Worm (Caenorhabditis elegans): Measurements from ENCODE around the gene ugt-12.

ugt-12 gene

ce11 chrV:4929842-4930241 lies 40.4 kb upstream of the ugt-12 start, which contains the start of gene str-205:
Gene str-205, minus strand, starts transcription at chrV:4929942.
- TF ChIP-seq elt-3 (tag; optimal IDR thresholded peaks at IDR 0.05) = no peak
- TF ChIP-seq cnd-1 (tag; optimal IDR thresholded peaks at IDR 0.05) = no peak
- no peak for TF ChIP-seq tbx-8 (GFP tag; optimal IDR thresholded peaks at IDR 0.05)
- no peak for TF ChIP-seq nhr-76 (tag; optimal IDR thresholded peaks at IDR 0.05)
- no peak for TF ChIP-seq unc-120 (tag; optimal IDR thresholded peaks at IDR 0.05; ENCODE audit: poor library complexity, severe bottlenecking)
- TF ChIP-seq drap-1 (GFP tag; optimal IDR thresholded peaks at IDR 0.05) = no peak
- no peak for TF ChIP-seq zip-8 (tag; optimal IDR thresholded peaks at IDR 0.05)
- TF ChIP-seq mls-2 (tag; optimal IDR thresholded peaks at IDR 0.05) = no peak

- TF ChIP-seq drap-1 (GFP tag; optimal IDR thresholded peaks at IDR 0.05) (no peak), nhr-76 (tag; optimal IDR thresholded peaks at IDR 0.05) (no peak), mls-2 (tag; optimal IDR thresholded peaks at IDR 0.05) (no peak), unc-39 (tag; optimal IDR thresholded peaks at IDR 0.05) (no peak), nhr-12 (tag; optimal IDR thresholded peaks at IDR 0.05) (no peak), sem-2 (GFP tag; optimal IDR thresholded peaks at IDR 0.05) (no peak), hlh-1 (tag; optimal IDR thresholded peaks at IDR 0.05) (no peak), ceh-39 (tag; optimal IDR thresholded peaks at IDR 0.05) (no peak), M03D4.4 (tag; optimal IDR thresholded peaks at IDR 0.05) (no peak), ztf-11 (tag; optimal IDR thresholded peaks at IDR 0.05) (no peak), lin-13 (tag; optimal IDR thresholded peaks at IDR 0.05) (no peak), tbx-8 (GFP tag; optimal IDR thresholded peaks at IDR 0.05) (no peak), ces-1 (GFP tag; optimal IDR thresholded peaks at IDR 0.05) (no peak), snpc-4 (tag; optimal IDR thresholded peaks at IDR 0.05) (no peak), sptf-1 (tag; optimal IDR thresholded peaks at IDR 0.05) (no peak), unc-62 (GFP tag; optimal IDR thresholded peaks at IDR 0.05) (no peak), cnd-1 (tag; optimal IDR thresholded peaks at IDR 0.05) (no peak)
These were observed 36.9 kb upstream of the ugt-12 start, which contains the start of gene srh-21 for ce11 chrV:4926371-4926770. Gene srh-21, plus strand, starts transcription at chrV:4926671.

- no peak for TF ChIP-seq cnd-1 (tag; optimal IDR thresholded peaks at IDR 0.05)
- TF ChIP-seq unc-39 (tag; optimal IDR thresholded peaks at IDR 0.05) = no peak
- no peak for TF ChIP-seq sptf-1 (tag; optimal IDR thresholded peaks at IDR 0.05)
These were observed 35.2 kb upstream of the ugt-12 start, which contains the start of gene srh-20 for ce11 chrV:4924618-4925017. Gene srh-20, plus strand, starts transcription at chrV:4924918.

- TF ChIP-seq ham-2 (GFP tag; optimal IDR thresholded peaks at IDR 0.05) = no peak
These were observed 32.6 kb upstream of the ugt-12 start, which contains the start of gene srh-22 for ce11 chrV:4922024-4922423. Gene srh-22, plus strand, starts transcription at chrV:4922324.

- TF ChIP-seq bed-3 (GFP tag; optimal IDR thresholded peaks at IDR 0.05) = no peak
- no peak for TF ChIP-seq sem-2 (GFP tag; optimal IDR thresholded peaks at IDR 0.05)
- TF ChIP-seq elt-1 (tag; optimal IDR thresholded peaks at IDR 0.05; ENCODE audit: borderline replicate concordance, insufficient read depth) = no peak
- TF ChIP-seq elt-3 (tag; optimal IDR thresholded peaks at IDR 0.05) = no peak
- no peak for TF ChIP-seq mab-5 (tag; optimal IDR thresholded peaks at IDR 0.05)
- TF ChIP-seq flh-1 (GFP tag; optimal IDR thresholded peaks at IDR 0.05) = no peak
- no peak for TF ChIP-seq mls-2 (tag; optimal IDR thresholded peaks at IDR 0.05)
- no peak for TF ChIP-seq ceh-39 (tag; optimal IDR thresholded peaks at IDR 0.05)
- no peak for TF ChIP-seq ham-2 (GFP tag; optimal IDR thresholded peaks at IDR 0.05)
- TF ChIP-seq lsy-2 (tag; optimal IDR thresholded peaks at IDR 0.05) = no peak
- TF ChIP-seq nhr-237 (tag; optimal IDR thresholded peaks at IDR 0.05) = no peak
- TF ChIP-seq hlh-1 (tag; optimal IDR thresholded peaks at IDR 0.05) = no peak
- TF ChIP-seq snpc-4 (tag; optimal IDR thresholded peaks at IDR 0.05) = no peak
- no peak for TF ChIP-seq unc-39 (tag; optimal IDR thresholded peaks at IDR 0.05)
- no peak for TF ChIP-seq nhr-12 (tag; optimal IDR thresholded peaks at IDR 0.05)
- TF ChIP-seq M03D4.4 (tag; optimal IDR thresholded peaks at IDR 0.05) = no peak
- no peak for TF ChIP-seq ztf-11 (tag; optimal IDR thresholded peaks at IDR 0.05)
These were observed 31.3 kb upstream of the ugt-12 start, which contains the start of the genes C02E7.8 and srh-23 for ce11 chrV:4920690-4921152. Gene C02E7.8, minus strand, starts transcription at chrV:4920790. Gene srh-23, plus strand, starts transcription at chrV:4921102.

- TF ChIP-seq unc-62 (GFP tag; optimal IDR thresholded peaks at IDR 0.05) = peak; percentile 16
- TF ChIP-seq blmp-1 (tag; optimal IDR thresholded peaks at IDR 0.05) = peak; percentile 67
- TF ChIP-seq sptf-1 (tag; optimal IDR thresholded peaks at IDR 0.05) = no peak
- TF ChIP-seq unc-120 (tag; optimal IDR thresholded peaks at IDR 0.05; ENCODE audit: poor library complexity, severe bottlenecking) = no peak
- no peak for TF ChIP-seq mab-5 (tag; optimal IDR thresholded peaks at IDR 0.05)
- TF ChIP-seq bed-3 (GFP tag; optimal IDR thresholded peaks at IDR 0.05) = no peak
- no peak for TF ChIP-seq cnd-1 (tag; optimal IDR thresholded peaks at IDR 0.05)
- no peak for TF ChIP-seq tbx-8 (GFP tag; optimal IDR thresholded peaks at IDR 0.05)
- TF ChIP-seq nhr-237 (tag; optimal IDR thresholded peaks at IDR 0.05) = peak; percentile 14
- peak; percentile 90 for TF ChIP-seq elt-1 (tag; optimal IDR thresholded peaks at IDR 0.05; ENCODE audit: borderline replicate concordance, insufficient read depth)
These were observed 29.3 kb upstream of the ugt-12 start, which contains the start of gene C02E7.6 for ce11 chrV:4918664-4919257. Gene C02E7.6, plus strand, starts transcription at chrV:4919207.

Data from whole organism, mixed stage, embryonic.